Worm (Caenorhabditis elegans) whole organism, midembryonic: ENCODE measurements around the gene str-254.

Experiments used
- flt-1 ChIP-seq: fragments of 200-800 bp; sonication (Bioruptor generic); IDR thresholded peaks from 2 replicates; pipeline ENCODE4 v1.3.6; 2022; ENCODE audit warnings: missing genetic modification characterization, missing compliant biosample characterization
- klf-2 ChIP-seq: fragments of 200-800 bp; sonication (Bioruptor generic); conservative IDR thresholded peaks from 2 replicates; pipeline ENCODE4 v1.3.6; 2022; ENCODE audit warnings: missing genetic modification reagents, missing genetic modification characterization, missing compliant biosample characterization
- ref-1 ChIP-seq: fragments of 200-800 bp; sonication (Bioruptor generic); conservative IDR thresholded peaks from 2 replicates; pipeline ENCODE4 v1.3.6; 2022; ENCODE audit warnings: missing genetic modification reagents, missing genetic modification characterization, missing compliant biosample characterization
- tab-1 ChIP-seq: fragments of 200-800 bp; sonication (Bioruptor generic); IDR thresholded peaks from 2 replicates; pipeline ENCODE4 v1.3.6; 2022; ENCODE audit warnings: missing genetic modification characterization, missing compliant biosample characterization
- ztf-23 ChIP-seq: fragments of 200-800 bp; sonication (Bioruptor generic); IDR thresholded peaks from 2 replicates; pipeline ENCODE4 v1.3.6; 2022; ENCODE audit warnings: missing genetic modification reagents, missing genetic modification characterization, missing compliant biosample characterization
- ztf-29 ChIP-seq: fragments of 200-800 bp; sonication (Bioruptor generic); IDR thresholded peaks from 2 replicates; pipeline ENCODE4 v1.3.6; 2022; ENCODE audit warnings: missing genetic modification reagents, missing genetic modification characterization, missing compliant biosample characterization

DNA sequence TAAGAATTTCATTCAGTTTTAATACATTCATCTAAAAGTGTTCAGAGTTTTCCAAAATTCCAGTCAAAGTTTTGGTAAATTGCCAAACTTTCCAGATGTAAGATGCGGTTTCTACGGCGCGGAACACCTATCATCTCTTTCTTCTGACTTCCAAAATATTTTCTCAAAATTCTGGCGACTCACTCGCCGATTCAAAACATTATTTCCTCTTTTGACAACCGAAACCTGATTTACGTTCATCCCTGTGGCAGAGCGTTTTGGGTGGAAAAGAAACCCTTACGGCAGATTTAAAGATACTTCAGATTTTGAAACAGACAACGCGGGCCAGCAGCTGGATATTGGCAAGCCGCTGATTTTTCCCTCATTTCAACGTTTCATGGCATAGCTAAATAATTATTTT is 44.7 kb upstream of the str-254 start, which contains the start of gene F11A5.5:
- TF ChIP-seq ztf-29 (GFP tag; lab: Robert Waterston, UW), result no peak
- TF ChIP-seq flt-1 (GFP tag; lab: Robert Waterston, UW), result no peak
- TF ChIP-seq ztf-23 (GFP tag; lab: Robert Waterston, UW), result no peak
- no peak for TF ChIP-seq klf-2
- no peak for TF ChIP-seq tab-1 (GFP tag; lab: Robert Waterston, UW)
- TF ChIP-seq ref-1 (GFP tag; lab: Robert Waterston, UW), result no peak
